Worm (Caenorhabditis elegans): ENCODE measurements around the gene ddp-1.

DNA sequence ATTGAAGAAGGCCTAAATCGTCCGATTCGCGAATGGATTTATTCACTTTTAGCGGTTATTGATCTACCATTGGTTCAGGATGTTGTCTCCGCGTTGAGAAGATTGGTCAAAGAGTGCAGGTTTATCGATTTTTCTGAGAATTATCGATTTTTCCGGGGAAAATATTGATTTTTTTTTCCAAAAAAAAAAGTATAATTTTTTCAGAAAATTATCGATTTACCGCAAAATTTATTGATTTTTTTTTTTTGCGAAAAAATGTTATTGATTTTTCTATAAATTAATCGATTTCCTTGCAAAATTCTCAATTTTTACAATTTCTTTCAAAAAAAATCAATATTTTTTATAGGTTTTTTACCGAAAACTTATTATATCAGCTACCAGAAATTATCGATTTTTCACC lies 20.5 kb downstream of the ddp-1 start:
- TF ChIP-seq elt-4 (tag; optimal IDR thresholded peaks at IDR 0.05) (no peak), ceh-30 (tag; optimal IDR thresholded peaks at IDR 0.05) (no peak), ceh-9 (tag; optimal IDR thresholded peaks at IDR 0.05) (no peak), ama-1 (optimal IDR thresholded peaks at IDR 0.05) (no peak), K09A11.1 (tag; optimal IDR thresholded peaks at IDR 0.05; ENCODE audit: insufficient read depth) (no peak), nfya-1 (tag; optimal IDR thresholded peaks at IDR 0.05) (no peak), unc-86 (tag; optimal IDR thresholded peaks at IDR 0.05) (no peak)
